Worm (Caenorhabditis elegans): ENCODE measurements around the gene srz-19.
"Not testable (repeated sequence)": the region's sequence is repeated elsewhere in the genome, so short reads cannot be mapped to it uniquely, and the experiment has no call there.

srz-19 gene

DNA sequence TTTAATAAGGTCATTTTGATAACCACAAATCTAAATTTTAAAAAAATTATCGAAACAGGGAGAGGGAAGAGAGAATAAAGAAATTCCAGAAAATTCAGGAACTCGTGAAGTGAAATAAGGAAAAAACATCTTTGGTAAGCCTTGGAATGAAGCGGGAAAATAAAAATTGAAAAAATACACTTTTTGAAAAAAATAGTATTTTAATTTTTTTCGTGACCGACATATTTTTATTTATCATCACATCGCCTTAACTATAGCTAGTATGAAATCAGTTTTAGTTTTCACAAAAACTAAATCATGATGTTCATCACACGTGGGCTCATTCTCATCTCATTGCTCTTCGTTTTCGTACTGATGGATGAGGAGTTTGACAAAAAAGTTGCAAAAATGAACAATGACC, 10.5 kb upstream of the srz-19 start, which contains the start of gene F56D6.13:
F56D6.13 (plus strand) TSS at position 301 of the 400 bp plus-strand sequence.
- TF ChIP-seq ceh-83 (GFP tag; optimal IDR thresholded peaks at IDR 0.05), result no peak
- no peak for TF ChIP-seq elt-3 (tag; optimal IDR thresholded peaks at IDR 0.05)
- TF ChIP-seq sptf-1 (tag; optimal IDR thresholded peaks at IDR 0.05), result no peak
- no peak for TF ChIP-seq nhr-237 (tag; optimal IDR thresholded peaks at IDR 0.05)
- no peak for TF ChIP-seq ztf-11 (tag; optimal IDR thresholded peaks at IDR 0.05)
- TF ChIP-seq ceh-39 (tag; optimal IDR thresholded peaks at IDR 0.05), result no peak
- no peak for TF ChIP-seq hlh-1 (tag; optimal IDR thresholded peaks at IDR 0.05)

- not testable (repeated sequence) for TF ChIP-seq elt-3 (tag; optimal IDR thresholded peaks at IDR 0.05); pha-4 (tag; optimal IDR thresholded peaks at IDR 0.05); bed-3 (GFP tag; optimal IDR thresholded peaks at IDR 0.05)
Measured at ce11 chrIV:3911848-3912247, 7.8 kb upstream of the srz-19 start, which contains the start of gene F56D6.18. TSS of gene F56D6.18 (minus strand) at chrIV:3911948.

ce11 chrIV:3912598-3912997, 7.0 kb upstream of the srz-19 start, which contains the start of gene F56D6.20:
TSS of gene F56D6.20 (plus strand) at chrIV:3912898.
- TF ChIP-seq nhr-76 (tag; optimal IDR thresholded peaks at IDR 0.05) (no peak), mep-1 (tag; optimal IDR thresholded peaks at IDR 0.05) (no peak), zip-8 (tag; optimal IDR thresholded peaks at IDR 0.05) (no peak), elt-3 (tag; optimal IDR thresholded peaks at IDR 0.05) (no peak), lin-13 (tag; optimal IDR thresholded peaks at IDR 0.05) (no peak), unc-39 (tag; optimal IDR thresholded peaks at IDR 0.05) (no peak)

ce11 chrIV:3914462-3914861, 5.1 kb upstream of the srz-19 start, which contains the start of gene F56D6.19:
TSS of gene F56D6.19 (plus strand) at chrIV:3914762.
- TF ChIP-seq lin-32 (GFP tag; optimal IDR thresholded peaks at IDR 0.05) (no peak), lin-13 (tag; optimal IDR thresholded peaks at IDR 0.05) (no peak), nhr-237 (tag; optimal IDR thresholded peaks at IDR 0.05) (no peak), unc-39 (tag; optimal IDR thresholded peaks at IDR 0.05) (no peak), mab-5 (tag; optimal IDR thresholded peaks at IDR 0.05) (no peak), ztf-11 (tag; optimal IDR thresholded peaks at IDR 0.05) (no peak), nhr-12 (tag; optimal IDR thresholded peaks at IDR 0.05) (no peak), hlh-1 (tag; optimal IDR thresholded peaks at IDR 0.05) (no peak), tbx-8 (GFP tag; optimal IDR thresholded peaks at IDR 0.05) (no peak), mep-1 (tag; optimal IDR thresholded peaks at IDR 0.05) (no peak), ceh-43 (GFP tag; optimal IDR thresholded peaks at IDR 0.05) (no peak)

- TF ChIP-seq lin-32 (GFP tag; optimal IDR thresholded peaks at IDR 0.05), result no peak
- no peak for TF ChIP-seq lsy-2 (tag; optimal IDR thresholded peaks at IDR 0.05)
- no peak for TF ChIP-seq ham-2 (GFP tag; optimal IDR thresholded peaks at IDR 0.05)
- no peak for TF ChIP-seq unc-39 (tag; optimal IDR thresholded peaks at IDR 0.05)
- no peak for TF ChIP-seq sptf-1 (tag; optimal IDR thresholded peaks at IDR 0.05)
- TF ChIP-seq elt-1 (tag; optimal IDR thresholded peaks at IDR 0.05; ENCODE audit: borderline replicate concordance, insufficient read depth), result no peak
Measured at ce11 chrIV:3915296-3915695, 4.3 kb upstream of the srz-19 start, which contains the start of gene srz-20. TSS of gene srz-20 (plus strand) at chrIV:3915596.

DNA sequence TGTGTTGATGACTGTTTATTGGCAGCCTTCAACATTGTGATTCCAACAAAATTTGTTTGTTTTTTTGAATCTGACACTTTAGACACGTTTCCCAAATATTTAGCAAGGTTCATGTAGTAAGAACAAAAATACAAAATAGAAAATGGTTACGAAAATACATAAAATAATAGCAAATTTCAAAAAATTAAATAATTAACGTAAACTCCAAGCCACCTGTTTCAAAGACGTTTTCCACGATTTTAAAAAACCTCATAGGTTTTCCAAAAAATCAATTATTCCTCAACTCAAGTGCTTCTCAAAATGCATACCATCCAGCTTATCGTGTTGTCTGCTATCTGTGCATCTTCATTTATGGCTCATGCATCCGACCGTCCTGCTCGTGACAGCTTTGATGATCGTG, 2.2 kb upstream of the srz-19 start, which contains the start of gene F56D6.14:
F56D6.14 (plus strand) TSS at position 301 of the 400 bp plus-strand sequence.
- TF ChIP-seq snpc-4 (tag; optimal IDR thresholded peaks at IDR 0.05) (no peak), ham-2 (GFP tag; optimal IDR thresholded peaks at IDR 0.05) (no peak), M03D4.4 (tag; optimal IDR thresholded peaks at IDR 0.05) (no peak), zip-8 (tag; optimal IDR thresholded peaks at IDR 0.05) (no peak), nhr-12 (tag; optimal IDR thresholded peaks at IDR 0.05) (no peak), elt-1 (tag; optimal IDR thresholded peaks at IDR 0.05; ENCODE audit: borderline replicate concordance, insufficient read depth) (no peak), mep-1 (tag; optimal IDR thresholded peaks at IDR 0.05) (no peak), hlh-1 (tag; optimal IDR thresholded peaks at IDR 0.05) (no peak), nhr-2 (tag; optimal IDR thresholded peaks at IDR 0.05) (no peak), nhr-76 (tag; optimal IDR thresholded peaks at IDR 0.05) (no peak), unc-120 (tag; optimal IDR thresholded peaks at IDR 0.05; ENCODE audit: poor library complexity, severe bottlenecking) (no peak), ceh-83 (GFP tag; optimal IDR thresholded peaks at IDR 0.05) (no peak), ztf-11 (tag; optimal IDR thresholded peaks at IDR 0.05) (no peak), drap-1 (GFP tag; optimal IDR thresholded peaks at IDR 0.05) (no peak), nhr-28 (tag; optimal IDR thresholded peaks at IDR 0.05) (no peak), nhr-237 (tag; optimal IDR thresholded peaks at IDR 0.05) (no peak), unc-62 (GFP tag; optimal IDR thresholded peaks at IDR 0.05) (no peak), mls-2 (tag; optimal IDR thresholded peaks at IDR 0.05) (no peak)
